Fruit fly (Drosophila melanogaster): Measurements from ENCODE around the gene CstF50.

DNA sequence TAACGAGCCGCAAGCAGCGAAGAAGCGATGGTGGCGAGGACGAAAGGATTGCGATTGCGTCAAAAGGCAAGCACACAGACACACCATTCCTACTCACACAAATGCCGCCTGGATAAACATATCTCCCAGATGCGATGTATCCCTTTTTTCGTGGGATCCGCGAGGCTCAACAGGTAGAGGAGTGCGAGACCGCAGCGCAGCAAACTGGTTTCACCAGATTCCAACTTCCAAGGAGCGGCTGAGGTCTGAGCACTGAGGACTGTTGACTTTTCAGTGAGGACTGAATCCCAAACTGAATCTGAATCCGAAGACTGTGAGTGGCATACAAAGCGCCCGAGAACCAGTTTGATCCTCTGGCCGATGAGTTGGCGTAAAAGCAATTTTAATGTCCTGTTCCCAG lies 34.8 kb downstream of the CstF50 start:
- TF ChIP-seq Smox (GFP tag; optimal IDR thresholded peaks at IDR 0.05), result no peak
- TF ChIP-seq spab (GFP tag; optimal IDR thresholded peaks at IDR 0.05), result no peak
- TF ChIP-seq CG32006 (GFP tag; optimal IDR thresholded peaks at IDR 0.05), result no peak
- no peak for TF ChIP-seq esn (GFP tag; optimal IDR thresholded peaks at IDR 0.05)
- TF ChIP-seq achi (GFP tag; optimal IDR thresholded peaks at IDR 0.05), result no peak
- TF ChIP-seq CG6854 (GFP tag; optimal IDR thresholded peaks at IDR 0.05), result peak; percentile 50
- no peak for TF ChIP-seq OdsH (GFP tag; optimal IDR thresholded peaks at IDR 0.05)
- TF ChIP-seq Eip75B (GFP tag; optimal IDR thresholded peaks at IDR 0.05), result no peak
- no peak for TF ChIP-seq dac (GFP tag; optimal IDR thresholded peaks at IDR 0.05)
- no peak for TF ChIP-seq salr (GFP tag; optimal IDR thresholded peaks at IDR 0.05)
- TF ChIP-seq CG11294 (GFP tag; IDR thresholded peaks at IDR 0.05), result no peak
- no peak for TF ChIP-seq Gug (GFP tag; IDR thresholded peaks at IDR 0.05)
- no peak for TF ChIP-seq CG8632 (GFP tag; optimal IDR thresholded peaks at IDR 0.05)

Data from whole organism, prepupa.